Fruit fly (Drosophila melanogaster) whole organism, embryonic: Measurements from ENCODE around the gene kri.

Experiments
- Asciz ChIP-seq: fragments of 200-800 bp; sonication (Bioruptor generic); optimal IDR thresholded peaks from 2 replicates; lab custom pipeline; 2017; ENCODE audit warnings: missing biosample characterization, mild to moderate bottlenecking, missing genetic modification characterization, missing genetic modification reagents
- Atf6 ChIP-seq: fragments of 200-800 bp; sonication (Bioruptor generic); IDR thresholded peaks from 2 replicates; pipeline ENCODE4 v1.3.6; 2022; ENCODE audit warnings: missing biosample characterization, missing genetic modification characterization
- B-H1 ChIP-seq: fragments of 200-800 bp; sonication (Bioruptor generic); IDR thresholded peaks from 3 replicates; pipeline ENCODE4 v1.3.6; 2022; ENCODE audit warnings: missing biosample characterization, missing genetic modification characterization
- CG10267 ChIP-seq: fragments of 200-800 bp; sonication (Bioruptor generic); optimal IDR thresholded peaks from 2 replicates; lab custom pipeline; 2018; ENCODE audit warnings: missing biosample characterization, mild to moderate bottlenecking, missing genetic modification characterization, moderate library complexity
- CG10274 ChIP-seq: fragments of 200-800 bp; sonication (Bioruptor generic); optimal IDR thresholded peaks from 3 replicates; lab custom pipeline; 2017; ENCODE audit warnings: missing biosample characterization, mild to moderate bottlenecking, missing genetic modification characterization
- CG13296 ChIP-seq: fragments of 200-800 bp; sonication (Bioruptor generic); optimal IDR thresholded peaks from 3 replicates; lab custom pipeline; 2018; ENCODE audit warnings: missing biosample characterization, mild to moderate bottlenecking, missing genetic modification characterization
- CG13624 ChIP-seq: fragments of 200-800 bp; sonication (Bioruptor generic); optimal IDR thresholded peaks from 2 replicates; lab custom pipeline; 2016; ENCODE audit warnings: missing biosample characterization, missing genetic modification characterization
- CG14965 ChIP-seq: fragments of 200-800 bp; sonication (Bioruptor generic); optimal IDR thresholded peaks from 2 replicates; lab custom pipeline; 2016; ENCODE audit warnings: missing biosample characterization, missing genetic modification characterization, borderline replicate concordance
- CG17912 ChIP-seq: fragments of 200-800 bp; sonication (Bioruptor generic); optimal IDR thresholded peaks from 2 replicates; lab custom pipeline; 2018; ENCODE audit warnings: missing biosample characterization, mild to moderate bottlenecking, missing genetic modification characterization
- CG18476 ChIP-seq: fragments of 200-800 bp; sonication (Bioruptor generic); optimal IDR thresholded peaks from 2 replicates; lab custom pipeline; 2016; ENCODE audit warnings: missing biosample characterization, mild to moderate bottlenecking, missing genetic modification characterization
- CG3281 ChIP-seq: fragments of 200-800 bp; sonication (Bioruptor generic); optimal IDR thresholded peaks from 3 replicates; lab custom pipeline; 2017; ENCODE audit warnings: missing biosample characterization, mild to moderate bottlenecking, missing genetic modification characterization
- CG3407 ChIP-seq: fragments of 200-800 bp; sonication (Bioruptor generic); optimal IDR thresholded peaks from 2 replicates; lab custom pipeline; 2018; ENCODE audit warnings: missing biosample characterization, mild to moderate bottlenecking, missing genetic modification characterization
- CG34376 ChIP-seq: fragments of 200-800 bp; sonication (Bioruptor generic); optimal IDR thresholded peaks from 2 replicates; lab custom pipeline; 2018; ENCODE audit warnings: missing biosample characterization, mild to moderate bottlenecking, missing genetic modification characterization
- CG4282 ChIP-seq: fragments of 200-800 bp; sonication (Bioruptor generic); optimal IDR thresholded peaks from 2 replicates; lab custom pipeline; 2016; ENCODE audit warnings: missing biosample characterization, missing genetic modification characterization
- CG4820 ChIP-seq: fragments of 200-800 bp; sonication (Bioruptor generic); optimal IDR thresholded peaks from 3 replicates; lab custom pipeline; 2016; ENCODE audit warnings: missing biosample characterization, missing genetic modification characterization
- CG4854 ChIP-seq: fragments of 200-800 bp; sonication (Bioruptor generic); optimal IDR thresholded peaks from 2 replicates; lab custom pipeline; 2016; ENCODE audit warnings: missing biosample characterization, missing genetic modification characterization, inconsistent platforms
- CG6272 ChIP-seq: fragments of 200-800 bp; sonication (Bioruptor generic); IDR thresholded peaks from 2 replicates; pipeline ENCODE4 v1.3.6; 2022; ENCODE audit warnings: missing biosample characterization, missing genetic modification characterization
- CG6689 ChIP-seq: fragments of 200-800 bp; sonication (Bioruptor generic); IDR thresholded peaks from 2 replicates; pipeline ENCODE4 v1.3.6; 2022; ENCODE audit warnings: missing biosample characterization, missing genetic modification characterization
- CG7271 ChIP-seq: fragments of 200-800 bp; sonication (Bioruptor generic); optimal IDR thresholded peaks from 2 replicates; lab custom pipeline; 2018; ENCODE audit warnings: missing biosample characterization, mild to moderate bottlenecking, missing genetic modification characterization, moderate library complexity
- CG7556 ChIP-seq: fragments of 200-800 bp; sonication (Bioruptor generic); optimal IDR thresholded peaks from 2 replicates; lab custom pipeline; 2017; ENCODE audit warnings: missing biosample characterization, mild to moderate bottlenecking, missing genetic modification characterization
- CG7928 ChIP-seq: fragments of 200-800 bp; sonication (Bioruptor generic); optimal IDR thresholded peaks from 2 replicates; lab custom pipeline; 2017; ENCODE audit warnings: missing biosample characterization, mild to moderate bottlenecking, missing genetic modification characterization
- CG8290 ChIP-seq, 3 experiments: fragments of 200-800 bp; sonication (Bioruptor generic); optimal IDR thresholded peaks; 2 replicates each; lab custom pipeline; 2016 to 2019; ENCODE audit warnings: missing biosample characterization in 3 of 3, missing genetic modification characterization in 3 of 3, mild to moderate bottlenecking in 2 of 3, moderate library complexity in 1 of 3
- CG9727 ChIP-seq: fragments of 200-800 bp; sonication (Bioruptor generic); optimal IDR thresholded peaks from 3 replicates; lab custom pipeline; 2017; ENCODE audit warnings: missing biosample characterization, mild to moderate bottlenecking, missing genetic modification characterization
- CG9876 ChIP-seq: fragments of 200-800 bp; sonication (Bioruptor generic); optimal IDR thresholded peaks from 2 replicates; lab custom pipeline; 2016; ENCODE audit warnings: missing biosample characterization, missing genetic modification characterization
- Chrac-16 ChIP-seq: fragments of 200-800 bp; sonication (Bioruptor generic); optimal IDR thresholded peaks from 3 replicates; lab custom pipeline; 2016; ENCODE audit warnings: missing biosample characterization, missing genetic modification characterization
- D19B ChIP-seq: fragments of 200-800 bp; sonication (Bioruptor generic); optimal IDR thresholded peaks from 2 replicates; lab custom pipeline; 2017; ENCODE audit warnings: missing biosample characterization, mild to moderate bottlenecking, missing genetic modification characterization
- Dbx ChIP-seq: fragments of 200-800 bp; sonication (Bioruptor generic); IDR thresholded peaks from 3 replicates; pipeline ENCODE4 v1.3.6; 2022; ENCODE audit warnings: missing biosample characterization, missing genetic modification characterization
- ERR ChIP-seq: fragments of 200-800 bp; sonication (Bioruptor generic); optimal IDR thresholded peaks from 2 replicates; lab custom pipeline; 2016; ENCODE audit warnings: missing biosample characterization, missing genetic modification characterization
- Myb ChIP-seq: fragments of 200-800 bp; sonication (Bioruptor generic); optimal IDR thresholded peaks from 2 replicates; lab custom pipeline; 2016; ENCODE audit warnings: missing biosample characterization, missing genetic modification characterization
- Poxn ChIP-seq: fragments of 200-800 bp; sonication (Bioruptor generic); IDR thresholded peaks from 2 replicates; pipeline ENCODE4 v1.3.6; 2022; ENCODE audit warnings: missing biosample characterization, missing genetic modification characterization
- Sox102F ChIP-seq: fragments of 200-800 bp; sonication (Bioruptor generic); optimal IDR thresholded peaks from 2 replicates; lab custom pipeline; 2018; ENCODE audit warnings: missing biosample characterization, mild to moderate bottlenecking, missing genetic modification characterization, moderate library complexity
- Stat92E ChIP-seq, 3 experiments: fragments of >200 bp in 2 of 3; fragments of 200-800 bp in 1 of 3; sonication (Bioruptor generic) in 1 of 3; optimal IDR thresholded peaks; 2 replicates each; lab custom pipeline; 2017 to 2019; ENCODE audit warnings: missing biosample characterization in 3 of 3, missing genetic modification characterization in 3 of 3, mild to moderate bottlenecking in 1 of 3, moderate library complexity in 1 of 3
- ato ChIP-seq: fragments of 200-800 bp; sonication (Bioruptor generic); IDR thresholded peaks from 2 replicates; pipeline ENCODE4 v1.3.6; 2022; ENCODE audit warnings: missing biosample characterization, missing genetic modification characterization; ENCODE audit not compliant: partially characterized antibody
- bab2 ChIP-seq: fragments of 200-800 bp; sonication (Bioruptor generic); optimal IDR thresholded peaks from 2 replicates; lab custom pipeline; 2016; ENCODE audit warnings: missing biosample characterization, missing genetic modification characterization
- bbx ChIP-seq: fragments of 200-800 bp; sonication (Bioruptor generic); IDR thresholded peaks from 2 replicates; pipeline ENCODE4 v1.3.6; 2022; ENCODE audit warnings: missing biosample characterization, missing genetic modification characterization; ENCODE audit not compliant: partially characterized antibody
- chn ChIP-seq: fragments of 200-800 bp; sonication (Bioruptor generic); optimal IDR thresholded peaks from 2 replicates; lab custom pipeline; 2016; ENCODE audit warnings: missing biosample characterization, missing genetic modification characterization
- ci ChIP-seq: fragments of 200-800 bp; sonication (Bioruptor generic); IDR thresholded peaks from 3 replicates; pipeline ENCODE4 v1.3.6; 2022; ENCODE audit warnings: missing biosample characterization, missing genetic modification characterization
- cwo ChIP-seq: fragments of 200-800 bp; sonication (Bioruptor generic); optimal IDR thresholded peaks from 3 replicates; lab custom pipeline; 2017; ENCODE audit warnings: missing biosample characterization, missing genetic modification characterization, mild to moderate bottlenecking, moderate library complexity, missing genetic modification reagents
- da ChIP-seq: fragments of 200-800 bp; sonication (Bioruptor generic); optimal IDR thresholded peaks from 2 replicates; lab custom pipeline; 2016; ENCODE audit warnings: missing biosample characterization, missing genetic modification characterization
- dan ChIP-seq: fragments of 200-800 bp; sonication (Bioruptor generic); IDR thresholded peaks from 2 replicates; pipeline ENCODE4 v1.3.6; 2022; ENCODE audit warnings: missing biosample characterization, missing genetic modification characterization
- ems ChIP-seq: fragments of 200-800 bp; sonication (Bioruptor generic); optimal IDR thresholded peaks from 3 replicates; lab custom pipeline; 2016; ENCODE audit warnings: missing biosample characterization, missing genetic modification characterization
- eve ChIP-seq, 2 experiments: fragments of >200 bp; optimal IDR thresholded peaks; 2 replicates each; lab custom pipeline; 2017; ENCODE audit warnings: missing biosample characterization in 2 of 2, missing genetic modification characterization in 2 of 2
- fru ChIP-seq: fragments of >200 bp; optimal IDR thresholded peaks from 2 replicates; lab custom pipeline; 2017
- knrl ChIP-seq: fragments of 200-800 bp; sonication (Bioruptor generic); IDR thresholded peaks from 3 replicates; pipeline ENCODE4 v1.3.6; 2022; ENCODE audit warnings: missing biosample characterization, missing genetic modification characterization; ENCODE audit not compliant: partially characterized antibody
- psq ChIP-seq: fragments of 200-800 bp; sonication (Bioruptor generic); optimal IDR thresholded peaks from 2 replicates; lab custom pipeline; 2017; ENCODE audit warnings: missing biosample characterization, missing genetic modification characterization
- pum ChIP-seq: fragments of 200-800 bp; sonication (Bioruptor generic); optimal IDR thresholded peaks from 2 replicates; lab custom pipeline; 2016; ENCODE audit warnings: missing biosample characterization, missing genetic modification characterization
- seq ChIP-seq: fragments of 200-800 bp; sonication (Bioruptor generic); IDR thresholded peaks from 2 replicates; pipeline ENCODE4 v1.3.6; 2022; ENCODE audit warnings: missing biosample characterization, missing genetic modification characterization
- tap ChIP-seq: fragments of 200-800 bp; optimal IDR thresholded peaks from 3 replicates; lab custom pipeline; 2019; ENCODE audit warnings: missing biosample characterization, mild to moderate bottlenecking, missing genetic modification characterization, moderate library complexity
- tin ChIP-seq: fragments of 200-800 bp; sonication (Bioruptor generic); optimal IDR thresholded peaks from 3 replicates; lab custom pipeline; 2016; ENCODE audit warnings: missing biosample characterization, missing genetic modification characterization
- vfl ChIP-seq: fragments of 200-800 bp; sonication (Bioruptor generic); optimal IDR thresholded peaks from 2 replicates; lab custom pipeline; 2016; ENCODE audit warnings: missing biosample characterization, missing genetic modification characterization
- wek ChIP-seq: fragments of 200-800 bp; sonication (Bioruptor generic); optimal IDR thresholded peaks from 3 replicates; lab custom pipeline; 2018; ENCODE audit warnings: missing biosample characterization, mild to moderate bottlenecking, missing genetic modification characterization, moderate library complexity

Gene kri

DNA sequence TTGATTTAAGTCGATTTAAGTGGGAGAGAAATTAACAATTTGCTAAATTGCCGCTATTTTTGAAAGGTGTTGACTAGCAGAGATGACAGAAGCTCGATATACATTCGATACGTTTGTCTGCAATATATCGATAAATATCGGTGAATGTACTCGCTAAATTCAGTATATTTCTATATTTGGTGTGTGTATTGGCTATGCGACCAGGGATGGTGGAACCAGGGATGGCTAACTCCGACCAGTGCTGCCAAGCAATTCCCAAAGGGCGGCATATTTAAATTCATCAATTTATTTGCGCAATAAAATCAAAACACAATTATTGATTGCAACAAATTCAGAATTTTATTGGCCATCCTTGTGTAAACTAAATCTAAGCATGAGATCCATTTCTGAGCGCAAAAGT is 2.2 kb downstream of the kri start, which contains the start of gene mad2 (continued):
- TF ChIP-seq tap (tag; lab: Kevin White, UChicago) (no peak), eve (GFP tag; optimal IDR thresholded peaks at IDR 0.05; lab: Kevin White, UChicago) (no peak), D19B (GFP tag; lab: Kevin White, UChicago) (no peak), CG6272 (GFP tag; lab: Robert Waterston, UW) (peak; percentile 48; the same call in 1 of the 2 replicates), seq (GFP tag; lab: Robert Waterston, UW) (no peak), Asciz (GFP tag; lab: Kevin White, UChicago) (no peak), ems (GFP tag; lab: Kevin White, UChicago) (no peak), Poxn (GFP tag; lab: Robert Waterston, UW) (no peak), CG10267 (tag; lab: Kevin White, UChicago) (peak; percentile 58), CG3281 (GFP tag; lab: Kevin White, UChicago) (no peak), CG13624 (GFP tag; lab: Kevin White, UChicago) (peak; percentile 75), wek (no peak), CG7556 (no peak), cwo (GFP tag; lab: Kevin White, UChicago) (no peak), dan (no peak), pum (GFP tag; lab: Kevin White, UChicago) (no peak), CG7928 (GFP tag; lab: Kevin White, UChicago) (peak; percentile 97), da (GFP tag; lab: Kevin White, UChicago) (no peak), chn (GFP tag; lab: Kevin White, UChicago) (peak; percentile 44), CG18476 (GFP tag; lab: Kevin White, UChicago) (no peak), CG6689 (GFP tag; lab: Robert Waterston, UW) (no peak), B-H1 (no peak), CG3407 (GFP tag; lab: Kevin White, UChicago) (no peak), CG17912 (GFP tag; lab: Kevin White, UChicago) (no peak), tin (GFP tag; lab: Kevin White, UChicago) (no peak), Atf6 (no peak), CG14965 (GFP tag; lab: Kevin White, UChicago) (no peak), CG4282 (GFP tag; lab: Kevin White, UChicago) (no peak), ato (GFP tag; lab: Robert Waterston, UW) (0 out of 2 replicates have a peak, but pooled peaks have one; percentile 11), CG8290 (GFP tag; optimal IDR thresholded peaks at IDR 0.05; lab: Kevin White, UChicago) (no peak), CG8290 (tag; optimal IDR thresholded peaks at IDR 0.05; lab: Kevin White, UChicago) (peak in 1 of 2 experiments; percentile 92), CG4820 (GFP tag; lab: Kevin White, UChicago) (no peak), Chrac-16 (GFP tag; lab: Kevin White, UChicago) (no peak), CG4854 (GFP tag; lab: Kevin White, UChicago) (no peak), bbx (GFP tag; lab: Robert Waterston, UW) (peak; percentile 59; the same call in 1 of the 2 replicates), knrl (GFP tag; lab: Robert Waterston, UW) (peak; percentile 63; the same call in 2 of the 3 replicates), fru (no peak), Dbx (GFP tag; lab: Robert Waterston, UW) (peak; percentile 45; the same call in 1 of the 3 replicates), CG7271 (tag; lab: Kevin White, UChicago) (no peak), CG9727 (GFP tag; lab: Kevin White, UChicago) (no peak), CG13296 (GFP tag; lab: Kevin White, UChicago) (no peak), vfl (no peak), ci (GFP tag; lab: Robert Waterston, UW) (no peak), CG10274 (GFP tag; lab: Kevin White, UChicago) (no peak), CG9876 (GFP tag; lab: Kevin White, UChicago) (peak; percentile 15), Stat92E (GFP tag; optimal IDR thresholded peaks at IDR 0.05; lab: Kevin White, UChicago) (peak in 1 of 3 experiments; percentile 67), Sox102F (no peak), Myb (peak; percentile 82), ERR (GFP tag; lab: Kevin White, UChicago) (peak; percentile 64), psq (no peak), CG34376 (GFP tag; lab: Kevin White, UChicago) (no peak), bab2 (GFP tag; lab: Kevin White, UChicago) (no peak)
